Comparison of ENCODE assay signal across 2 fruit fly cellular contexts in the genomic region with DNA sequence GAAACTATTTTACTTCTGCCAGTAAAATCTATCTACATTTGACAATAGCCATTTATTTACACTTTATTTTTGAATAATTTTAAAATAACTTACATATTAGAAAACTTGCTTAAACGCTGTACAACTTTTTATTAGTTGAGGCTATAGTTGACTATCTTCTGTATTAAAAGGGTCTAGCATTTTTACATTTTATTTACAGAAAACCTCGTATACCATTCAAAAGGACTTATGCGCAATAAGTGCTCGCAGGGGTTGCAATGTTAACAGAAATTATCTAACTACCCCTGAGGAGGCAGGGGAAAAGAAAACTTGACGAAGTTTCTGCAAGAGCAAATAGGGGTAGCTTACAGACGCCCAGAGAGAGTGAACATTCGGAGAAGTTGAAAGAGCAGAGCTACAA.
TF ChIP-seq lines count a peak whose summit lies in the region.

No protein-coding gene starts in this region.

- no peak for TF ChIP-seq CTCF in whole organism, embryonic (GFP tag; optimal IDR thresholded peaks at IDR 0.05; lab: Kevin White, UChicago)

TF ChIP-seq in whole organism, adult, 20 proteins besides CTCF, POLR2A, EP300 and RAD21:
- TF ChIP-seq cnc (optimal IDR thresholded peaks at IDR 0.05; lab: Kevin White, UChicago) (no peak), cic (GFP tag; optimal IDR thresholded peaks at IDR 0.05; lab: Kevin White, UChicago) (no peak), Crg-1 (GFP tag; optimal IDR thresholded peaks at IDR 0.05; lab: Kevin White, UChicago) (no peak), CG12768 (GFP tag; optimal IDR thresholded peaks at IDR 0.05; lab: Kevin White, UChicago) (no peak), CG33017 (tag; optimal IDR thresholded peaks at IDR 0.05; lab: Kevin White, UChicago) (no peak), pad (GFP tag; optimal IDR thresholded peaks at IDR 0.05; lab: Kevin White, UChicago) (peak; percentile 96), toe (GFP tag; optimal IDR thresholded peaks at IDR 0.05; lab: Kevin White, UChicago) (no peak), CG7101 (tag; optimal IDR thresholded peaks at IDR 0.05; lab: Kevin White, UChicago) (no peak)

TF ChIP-seq in whole organism, embryonic, 481 proteins besides CTCF, POLR2A, EP300 and RAD21:
- TF ChIP-seq Trl (optimal IDR thresholded peaks at IDR 0.05; lab: Kevin White, UChicago), result peak; percentile 17 to 31
- TF ChIP-seq Trl (GFP tag; optimal IDR thresholded peaks at IDR 0.05; lab: Kevin White, UChicago), result no peak
- no peak for TF ChIP-seq Chrac-16 (GFP tag; optimal IDR thresholded peaks at IDR 0.05; lab: Kevin White, UChicago)
- no peak for TF ChIP-seq CG3995 (GFP tag; optimal IDR thresholded peaks at IDR 0.05; lab: Kevin White, UChicago)
